Worm (Caenorhabditis elegans): ENCODE measurements around the gene msp-50.

The msp-50 gene

DNA sequence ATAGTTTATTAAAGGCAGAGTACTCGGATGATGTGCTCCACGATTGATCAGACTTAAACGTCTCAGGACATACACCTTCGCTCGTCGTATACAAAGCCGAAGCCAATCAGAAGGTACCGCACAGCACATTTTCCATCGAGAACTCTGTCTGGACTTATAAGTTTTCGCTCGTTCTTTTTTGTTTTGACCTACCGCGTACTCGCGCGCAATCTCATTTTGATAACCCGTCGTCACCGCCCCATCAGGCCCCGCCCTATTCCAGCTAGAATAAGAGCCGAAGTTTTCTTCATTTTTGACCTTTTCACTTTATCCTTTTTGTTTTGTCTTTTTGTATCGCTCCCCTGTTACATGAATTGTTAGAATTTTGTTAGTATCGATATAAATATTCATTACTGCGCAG, 30.0 kb downstream of the msp-50 start, which contains the start of gene EGAP2.2:
TSS of gene EGAP2.2 (plus strand) at position 301 of the 400 bp plus-strand sequence.
- TF ChIP-seq nhr-10 (tag; optimal IDR thresholded peaks at IDR 0.05) (no peak), nhr-129 (tag; optimal IDR thresholded peaks at IDR 0.05) (no peak), elt-1 (tag; optimal IDR thresholded peaks at IDR 0.05) (no peak)

DNA sequence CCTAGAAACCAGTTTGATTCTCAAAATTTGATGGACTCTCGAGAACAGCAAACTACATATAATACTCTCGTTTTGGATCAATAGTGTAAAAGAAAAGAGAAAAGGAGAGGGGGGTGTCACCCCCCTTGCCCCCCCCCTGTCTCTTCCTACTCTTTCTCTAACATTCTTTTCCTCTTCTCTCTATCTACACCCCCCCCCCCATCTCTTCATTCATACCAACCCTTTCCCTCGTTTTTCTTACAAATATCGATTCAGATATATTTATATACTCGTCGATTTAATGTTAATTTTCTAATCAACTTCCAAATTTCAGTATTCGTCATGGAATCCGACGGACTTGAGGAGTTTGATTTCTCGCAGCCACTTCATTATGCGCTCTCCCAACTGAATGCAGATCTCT, 31.5 kb downstream of the msp-50 start, which contains the start of gene EGAP2.1:
TSS of gene EGAP2.1 (plus strand) at position 301 of the 400 bp plus-strand sequence.
- TF ChIP-seq ZK546.5 (tag; optimal IDR thresholded peaks at IDR 0.05): no peak
- no peak for TF ChIP-seq nhr-25 (tag; optimal IDR thresholded peaks at IDR 0.05)
- TF ChIP-seq ama-1 (optimal IDR thresholded peaks at IDR 0.05): no peak
- TF ChIP-seq nhr-21 (tag; optimal IDR thresholded peaks at IDR 0.05): no peak
- no peak for TF ChIP-seq sma-9 (GFP tag; optimal IDR thresholded peaks at IDR 0.05)
- no peak for TF ChIP-seq sma-9 (tag; optimal IDR thresholded peaks at IDR 0.05)
- TF ChIP-seq ztf-1 (GFP tag; conservative IDR thresholded peaks at IDR 0.05): no peak
- no peak for TF ChIP-seq peb-1 (tag; optimal IDR thresholded peaks at IDR 0.05)
- TF ChIP-seq C34F6.9 (tag; optimal IDR thresholded peaks at IDR 0.05): no peak
- no peak for TF ChIP-seq nhr-10 (tag; optimal IDR thresholded peaks at IDR 0.05)
- no peak for TF ChIP-seq nhr-12 (tag; optimal IDR thresholded peaks at IDR 0.05)
- TF ChIP-seq nhr-237 (tag; optimal IDR thresholded peaks at IDR 0.05): no peak
- TF ChIP-seq elt-3 (tag; optimal IDR thresholded peaks at IDR 0.05): no peak
- no peak for TF ChIP-seq nhr-23 (tag; optimal IDR thresholded peaks at IDR 0.05)

- no peak for TF ChIP-seq ama-1 (optimal IDR thresholded peaks at IDR 0.05)
- TF ChIP-seq elt-1 (tag; optimal IDR thresholded peaks at IDR 0.05): no peak
- no peak for TF ChIP-seq gmeb-1 (tag; optimal IDR thresholded peaks at IDR 0.05)
- TF ChIP-seq sem-4 (tag; optimal IDR thresholded peaks at IDR 0.05): no peak
- TF ChIP-seq lsy-2 (tag; optimal IDR thresholded peaks at IDR 0.05): no peak
- no peak for TF ChIP-seq nhr-10 (tag; optimal IDR thresholded peaks at IDR 0.05)
- TF ChIP-seq alr-1 (tag; optimal IDR thresholded peaks at IDR 0.05): no peak
- TF ChIP-seq ceh-82 (tag; optimal IDR thresholded peaks at IDR 0.05): no peak
- TF ChIP-seq sma-9 (GFP tag; optimal IDR thresholded peaks at IDR 0.05): no peak
- no peak for TF ChIP-seq sma-9 (tag; optimal IDR thresholded peaks at IDR 0.05)
- TF ChIP-seq aly-2 (tag; optimal IDR thresholded peaks at IDR 0.05): no peak
- TF ChIP-seq ztf-11 (tag; optimal IDR thresholded peaks at IDR 0.05): no peak
- TF ChIP-seq nhr-237 (tag; optimal IDR thresholded peaks at IDR 0.05): no peak
- no peak for TF ChIP-seq lin-13 (GFP tag; optimal IDR thresholded peaks at IDR 0.05)
- TF ChIP-seq nhr-25 (tag; optimal IDR thresholded peaks at IDR 0.05): no peak
These were observed 35.1 kb downstream of the msp-50 start for ce11 chrII:5234728-5235127.

DNA sequence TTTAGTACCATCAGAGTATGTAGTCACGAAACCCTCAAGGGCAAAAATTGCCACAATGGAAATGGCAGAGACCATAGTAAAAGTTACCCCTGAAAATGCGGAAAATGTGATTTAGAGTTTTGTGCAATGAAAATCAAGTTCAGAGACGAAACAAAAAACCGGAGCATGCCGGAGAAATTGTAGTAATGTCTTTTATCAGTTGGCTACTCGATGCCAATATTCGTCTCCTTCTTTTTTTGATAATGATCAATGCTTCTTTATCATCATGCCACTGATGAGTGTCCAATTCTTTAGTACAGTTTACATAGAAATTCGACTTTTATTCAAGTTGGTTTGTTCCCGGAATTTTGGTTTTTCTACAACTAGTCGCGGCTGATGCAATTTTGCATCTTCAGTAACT, 36.2 kb downstream of the msp-50 start, which contains the start of gene pho-1:
TSS of gene pho-1 (minus strand) at position 89 of the 400 bp plus-strand sequence.
- no peak for TF ChIP-seq mdl-1 (tag; optimal IDR thresholded peaks at IDR 0.05)
- TF ChIP-seq fos-1 (tag; optimal IDR thresholded peaks at IDR 0.05): peak; percentile 82

ce11 chrII:5237699-5238098, 38.1 kb downstream of the msp-50 start:
- no peak for TF ChIP-seq alr-1 (tag; optimal IDR thresholded peaks at IDR 0.05)
- no peak for TF ChIP-seq zag-1 (tag; optimal IDR thresholded peaks at IDR 0.05)
- no peak for TF ChIP-seq C34F6.9 (tag; optimal IDR thresholded peaks at IDR 0.05)
- TF ChIP-seq ztf-1 (GFP tag; conservative IDR thresholded peaks at IDR 0.05): no peak
- TF ChIP-seq gmeb-1 (tag; optimal IDR thresholded peaks at IDR 0.05): peak; percentile 24
- TF ChIP-seq nhr-129 (tag; optimal IDR thresholded peaks at IDR 0.05): peak; percentile 47
- TF ChIP-seq ZK546.5 (tag; optimal IDR thresholded peaks at IDR 0.05): no peak
- no peak for TF ChIP-seq ceh-82 (tag; optimal IDR thresholded peaks at IDR 0.05)
- TF ChIP-seq dmd-4 (tag; optimal IDR thresholded peaks at IDR 0.05): no peak
- TF ChIP-seq lin-39 (tag; optimal IDR thresholded peaks at IDR 0.05): no peak
- no peak for TF ChIP-seq nhr-10 (tag; optimal IDR thresholded peaks at IDR 0.05)
- TF ChIP-seq sem-4 (tag; optimal IDR thresholded peaks at IDR 0.05): no peak
- no peak for TF ChIP-seq nhr-25 (tag; optimal IDR thresholded peaks at IDR 0.05)
- TF ChIP-seq sma-9 (GFP tag; optimal IDR thresholded peaks at IDR 0.05): peak; percentile 22
- TF ChIP-seq sma-9 (tag; optimal IDR thresholded peaks at IDR 0.05): no peak
- TF ChIP-seq mbf-1 (tag; optimal IDR thresholded peaks at IDR 0.05): no peak
- TF ChIP-seq elt-1 (tag; optimal IDR thresholded peaks at IDR 0.05): no peak
- TF ChIP-seq nhr-237 (tag; optimal IDR thresholded peaks at IDR 0.05): no peak
- no peak for TF ChIP-seq snpc-4 (tag; optimal IDR thresholded peaks at IDR 0.05)
- TF ChIP-seq nhr-23 (tag; optimal IDR thresholded peaks at IDR 0.05): no peak

DNA sequence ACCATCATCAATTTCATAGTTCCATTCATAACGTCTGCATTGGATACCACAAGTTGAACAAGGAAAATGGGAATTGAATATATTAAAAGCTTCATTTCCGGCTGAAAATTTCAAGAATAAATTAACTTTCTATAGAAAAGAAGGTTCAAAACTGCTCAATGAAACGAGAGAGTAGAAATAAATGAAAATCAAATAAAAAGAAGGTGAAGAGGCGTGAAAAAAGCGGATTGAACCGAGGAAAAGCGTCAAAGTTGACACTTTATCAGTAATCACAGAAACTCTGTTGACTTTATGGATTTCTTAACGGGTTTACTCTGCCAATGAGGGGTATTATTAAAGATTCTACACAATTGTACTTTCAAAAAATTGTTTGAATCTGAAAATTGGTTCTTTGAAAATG, 38.8 kb downstream of the msp-50 start, which contains the start of gene pho-4:
TSS of gene pho-4 (minus strand) at position 101 of the 400 bp plus-strand sequence.
- TF ChIP-seq lin-13 (GFP tag; optimal IDR thresholded peaks at IDR 0.05) (no peak), nhr-23 (tag; optimal IDR thresholded peaks at IDR 0.05) (no peak), ztf-4 (tag; optimal IDR thresholded peaks at IDR 0.05) (no peak), ama-1 (optimal IDR thresholded peaks at IDR 0.05) (no peak), nhr-6 (tag; optimal IDR thresholded peaks at IDR 0.05) (no peak)
